Worm (Caenorhabditis elegans) whole organism, L3 larva: Measurements from ENCODE around the gene clec-255.
"Not testable (repeated sequence)": the region's sequence is repeated elsewhere in the genome, so short reads cannot be mapped to it uniquely, and the experiment has no call there.

ENCODE experiments used
- R02D3.7 ChIP-seq: fragments of 150-350 bp; optimal IDR thresholded peaks from 2 replicates; lab custom pipeline; 2014; ENCODE audit warnings: missing biosample characterization, missing genetic modification characterization
- ZK546.5 ChIP-seq: sonication (generic microtip); optimal IDR thresholded peaks from 2 replicates; lab custom pipeline; 2017; ENCODE audit warnings: missing biosample characterization, missing genetic modification characterization
- aly-2 ChIP-seq: fragments of 150-350 bp; optimal IDR thresholded peaks from 2 replicates; lab custom pipeline; 2014; ENCODE audit warnings: missing biosample characterization, missing genetic modification characterization
- ama-1 ChIP-seq: fragments of 150-350 bp; optimal IDR thresholded peaks from 2 replicates; lab custom pipeline; 2018
- ceh-16 ChIP-seq: sonication (generic microtip); optimal IDR thresholded peaks from 2 replicates; lab custom pipeline; 2017; ENCODE audit warnings: missing biosample characterization, missing genetic modification characterization
- ceh-28 ChIP-seq: fragments of 150-350 bp; optimal IDR thresholded peaks from 2 replicates; lab custom pipeline; 2014; ENCODE audit warnings: missing biosample characterization, missing genetic modification reagents, missing genetic modification characterization
- ceh-9 ChIP-seq: sonication (generic microtip); optimal IDR thresholded peaks from 2 replicates; lab custom pipeline; 2018; ENCODE audit warnings: missing biosample characterization, missing genetic modification characterization
- daf-12 ChIP-seq: fragments of 150-350 bp; optimal IDR thresholded peaks from 2 replicates; lab custom pipeline; 2014; ENCODE audit warnings: missing biosample characterization, missing genetic modification reagents, missing genetic modification characterization
- elt-1 ChIP-seq: fragments of 150-350 bp; optimal IDR thresholded peaks from 2 replicates; lab custom pipeline; 2014; ENCODE audit warnings: missing biosample characterization, missing genetic modification characterization
- elt-2 ChIP-seq: sonication (generic microtip); optimal IDR thresholded peaks from 2 replicates; lab custom pipeline; 2016; ENCODE audit warnings: missing genetic modification reagents, mild to moderate bottlenecking, missing genetic modification characterization, missing compliant biosample characterization
- eor-1 ChIP-seq, 2 experiments: fragments of 150-350 bp; optimal IDR thresholded peaks; 2 replicates each; lab custom pipeline; 2014 to 2018; ENCODE audit warnings: missing biosample characterization in 2 of 2, missing genetic modification characterization in 2 of 2
- fkh-10 ChIP-seq: sonication (generic microtip); optimal IDR thresholded peaks from 2 replicates; lab custom pipeline; 2017; ENCODE audit warnings: missing biosample characterization, missing genetic modification reagents, missing genetic modification characterization
- fos-1 ChIP-seq: fragments of 150-350 bp; optimal IDR thresholded peaks from 2 replicates; lab custom pipeline; 2014; ENCODE audit warnings: missing biosample characterization, missing genetic modification characterization
- hmg-11 ChIP-seq: sonication (generic microtip); optimal IDR thresholded peaks from 2 replicates; lab custom pipeline; 2016; ENCODE audit warnings: missing genetic modification characterization, missing compliant biosample characterization
- jun-1 ChIP-seq: fragments of 150-350 bp; optimal IDR thresholded peaks from 2 replicates; lab custom pipeline; 2014; ENCODE audit warnings: missing biosample characterization, missing genetic modification reagents, missing genetic modification characterization
- lin-15B ChIP-seq: fragments of 150-350 bp; optimal IDR thresholded peaks from 2 replicates; lab custom pipeline; 2014; ENCODE audit warnings: missing biosample characterization, missing genetic modification characterization
- lin-39 ChIP-seq: fragments of 150-350 bp; optimal IDR thresholded peaks from 2 replicates; lab custom pipeline; 2018; ENCODE audit warnings: missing biosample characterization, missing genetic modification reagents, missing genetic modification characterization
- lsy-12 ChIP-seq: sonication (generic microtip); optimal IDR thresholded peaks from 2 replicates; lab custom pipeline; 2016; ENCODE audit warnings: mild to moderate bottlenecking, missing genetic modification characterization, missing compliant biosample characterization
- mml-1 ChIP-seq: fragments of 150-350 bp; sonication (generic microtip); optimal IDR thresholded peaks from 3 replicates; lab custom pipeline; 2014; ENCODE audit warnings: missing biosample characterization, missing genetic modification characterization
- nfya-1 ChIP-seq: sonication (generic microtip); optimal IDR thresholded peaks from 2 replicates; lab custom pipeline; 2017; ENCODE audit warnings: missing genetic modification characterization, mild to moderate bottlenecking, missing compliant biosample characterization, antibody characterized with exemption, moderate library complexity; ENCODE audit not compliant: insufficient read depth
- nhr-12 ChIP-seq: fragments of 150-350 bp; optimal IDR thresholded peaks from 2 replicates; lab custom pipeline; 2014; ENCODE audit warnings: missing biosample characterization, missing genetic modification characterization
- nhr-23 ChIP-seq: fragments of 150-350 bp; optimal IDR thresholded peaks from 2 replicates; lab custom pipeline; 2014; ENCODE audit warnings: missing biosample characterization, missing genetic modification reagents, missing genetic modification characterization
- nhr-237 ChIP-seq: fragments of 150-350 bp; optimal IDR thresholded peaks from 2 replicates; lab custom pipeline; 2014; ENCODE audit warnings: missing biosample characterization, missing genetic modification characterization
- nhr-25 ChIP-seq: sonication (generic microtip); optimal IDR thresholded peaks from 2 replicates; lab custom pipeline; 2017; ENCODE audit warnings: missing biosample characterization, missing genetic modification characterization
- nhr-28 ChIP-seq: fragments of 150-350 bp; optimal IDR thresholded peaks from 2 replicates; lab custom pipeline; 2014; ENCODE audit warnings: missing biosample characterization, missing genetic modification characterization
- nhr-67 ChIP-seq: fragments of 150-350 bp; optimal IDR thresholded peaks from 2 replicates; lab custom pipeline; 2014; ENCODE audit warnings: missing biosample characterization, missing genetic modification characterization
- nhr-76 ChIP-seq: fragments of 150-350 bp; sonication (generic microtip); optimal IDR thresholded peaks from 5 replicates; lab custom pipeline; 2014; ENCODE audit warnings: missing biosample characterization, missing genetic modification characterization
- pha-4 ChIP-seq: fragments of 150-350 bp; optimal IDR thresholded peaks from 2 replicates; lab custom pipeline; 2014; ENCODE audit warnings: missing biosample characterization, missing genetic modification reagents, missing genetic modification characterization
- pqm-1 ChIP-seq: fragments of 150-350 bp; optimal IDR thresholded peaks from 2 replicates; lab custom pipeline; 2017; ENCODE audit warnings: missing biosample characterization, missing genetic modification characterization, inconsistent platforms
- sea-2 ChIP-seq: fragments of 150-350 bp; sonication (generic microtip); optimal IDR thresholded peaks from 4 replicates; lab custom pipeline; 2014; ENCODE audit warnings: missing biosample characterization, missing genetic modification reagents, missing genetic modification characterization
- skn-1 ChIP-seq: fragments of 150-350 bp; optimal IDR thresholded peaks from 2 replicates; lab custom pipeline; 2014; ENCODE audit warnings: missing biosample characterization, missing genetic modification characterization
- snpc-4 ChIP-seq: fragments of 150-350 bp; optimal IDR thresholded peaks from 2 replicates; lab custom pipeline; 2014; ENCODE audit warnings: missing biosample characterization, missing genetic modification characterization
- tbx-2 ChIP-seq: sonication (generic microtip); optimal IDR thresholded peaks from 2 replicates; lab custom pipeline; 2016; ENCODE audit warnings: mild to moderate bottlenecking, missing genetic modification characterization, missing compliant biosample characterization
- unc-39 ChIP-seq: sonication (generic microtip); optimal IDR thresholded peaks from 4 replicates; lab custom pipeline; 2017; ENCODE audit warnings: missing biosample characterization, missing genetic modification characterization
- unc-62 ChIP-seq: fragments of 150-350 bp; sonication (generic microtip); optimal IDR thresholded peaks from 4 replicates; lab custom pipeline; 2014; ENCODE audit warnings: missing biosample characterization, missing genetic modification reagents, missing genetic modification characterization
- zag-1 ChIP-seq: fragments of 150-350 bp; optimal IDR thresholded peaks from 2 replicates; lab custom pipeline; 2014; ENCODE audit warnings: missing biosample characterization, missing genetic modification characterization
- ztf-4 ChIP-seq: fragments of 150-350 bp; optimal IDR thresholded peaks from 2 replicates; lab custom pipeline; 2014; ENCODE audit warnings: missing biosample characterization, missing genetic modification characterization

Gene clec-255

ce11 chrV:18771804-18772386 lies 1.4 kb upstream of the clec-255 start:
- TF ChIP-seq ama-1 (lab: Kevin White, UChicago) (no peak), ZK546.5 (tag; lab: Kevin White, UChicago) (no peak), daf-12 (no peak), hmg-11 (tag; lab: Kevin White, UChicago) (no peak), elt-1 (tag; lab: Kevin White, UChicago) (no peak), fos-1 (tag; lab: Kevin White, UChicago) (no peak), nhr-25 (tag; lab: Kevin White, UChicago) (no peak), zag-1 (no peak), nhr-12 (tag; lab: Kevin White, UChicago) (no peak), unc-39 (tag; lab: Kevin White, UChicago) (no peak)

DNA sequence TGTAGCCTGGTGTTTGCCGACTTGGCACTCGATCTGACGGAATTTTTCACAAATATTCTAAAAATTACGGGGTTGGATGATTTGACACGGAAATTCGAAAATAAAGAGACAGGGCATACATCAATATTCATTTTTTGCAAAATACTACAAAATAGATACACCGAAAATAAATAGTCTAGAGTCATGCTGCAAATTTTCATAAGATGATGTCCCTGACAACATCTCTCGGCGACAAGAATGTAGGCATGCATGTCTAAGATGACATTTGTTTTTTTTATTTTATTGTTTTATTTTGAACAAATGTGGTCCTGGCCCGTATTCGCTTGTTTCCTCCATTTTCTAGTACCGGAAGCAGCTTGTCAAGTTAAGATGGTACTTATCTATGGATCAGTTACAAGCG lies 867 bp upstream of the clec-255 start, which contains the start of gene clec-256:
TSS of gene clec-256 (plus strand) at position 301 of the 400 bp plus-strand sequence.
- TF ChIP-seq ceh-9 (tag; lab: Kevin White, UChicago) (no peak), pqm-1 (no peak), nfya-1 (no peak), mml-1 (no peak), unc-62 (GFP tag; lab: Kevin White, UChicago) (no peak), nhr-237 (tag; lab: Kevin White, UChicago) (no peak), lin-39 (tag; lab: Kevin White, UChicago) (no peak), nhr-23 (no peak), lsy-12 (tag; lab: Kevin White, UChicago) (no peak), pha-4 (tag; lab: Kevin White, UChicago) (no peak), hmg-11 (tag; lab: Kevin White, UChicago) (no peak), fkh-10 (GFP tag; lab: Kevin White, UChicago) (no peak), skn-1 (tag; lab: Kevin White, UChicago) (no peak), nhr-76 (tag; lab: Kevin White, UChicago) (no peak), daf-12 (no peak), nhr-28 (no peak), eor-1 (tag; optimal IDR thresholded peaks at IDR 0.05; lab: Kevin White, UChicago) (no peak), ceh-28 (no peak), elt-2 (tag; lab: Kevin White, UChicago) (no peak)

DNA sequence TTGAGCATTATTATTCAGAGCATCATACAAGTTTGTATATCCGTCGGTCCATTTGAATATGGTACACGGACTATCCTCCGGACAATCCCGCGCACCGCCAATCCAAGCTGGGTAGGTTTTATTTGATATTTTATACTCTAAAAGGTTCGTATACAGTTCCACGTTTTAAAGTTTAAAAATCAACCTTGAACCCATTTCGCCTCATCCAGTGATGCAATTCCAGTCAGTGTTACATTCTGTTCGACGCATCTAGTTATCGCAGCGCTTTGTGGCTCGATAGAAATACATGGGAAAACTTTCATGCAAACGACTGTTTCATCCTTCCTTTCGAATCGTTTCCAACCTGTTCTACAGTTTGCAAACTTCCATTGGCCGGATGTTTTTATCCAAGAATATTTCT lies 621 bp downstream of the clec-255 start:
- TF ChIP-seq sea-2 (GFP tag; lab: Kevin White, UChicago) (no peak), elt-1 (tag; lab: Kevin White, UChicago) (no peak), nfya-1 (no peak), aly-2 (tag; lab: Kevin White, UChicago) (no peak), ceh-16 (tag; lab: Kevin White, UChicago) (no peak), nhr-67 (tag; lab: Kevin White, UChicago) (no peak), lin-15B (no peak), ztf-4 (tag; lab: Kevin White, UChicago) (no peak), lsy-12 (tag; lab: Kevin White, UChicago) (no peak), ceh-28 (no peak), eor-1 (tag; optimal IDR thresholded peaks at IDR 0.05; lab: Kevin White, UChicago) (no peak), R02D3.7 (tag; lab: Kevin White, UChicago) (no peak), tbx-2 (tag; lab: Kevin White, UChicago) (no peak), pqm-1 (no peak), ama-1 (lab: Kevin White, UChicago) (no peak), snpc-4 (tag; lab: Kevin White, UChicago) (no peak), nhr-76 (tag; lab: Kevin White, UChicago) (no peak), nhr-23 (no peak), jun-1 (no peak), fkh-10 (GFP tag; lab: Kevin White, UChicago) (no peak)
- TF ChIP-seq, all 47 proteins: peak for 0

- TF ChIP-seq R02D3.7 (tag; lab: Kevin White, UChicago); nhr-76 (tag; lab: Kevin White, UChicago); ceh-28: not testable (repeated sequence)
Observed at ce11 chrV:18762044-18762443, 8.5 kb downstream of the clec-255 start, which contains the start of gene F11D11.22. Gene F11D11.22, plus strand, starts transcription at chrV:18762344.
